Worm (Caenorhabditis elegans) whole organism, L4/young adult: ENCODE results near the gene mth-1.

Source experiments
- W03F9.2 ChIP-seq: fragments of 150-350 bp; optimal IDR thresholded peaks from 2 replicates; lab custom pipeline; 2014; ENCODE audit warnings: missing biosample characterization, missing genetic modification characterization
- dao-5 ChIP-seq: sonication (generic microtip); optimal IDR thresholded peaks from 2 replicates; lab custom pipeline; 2016; ENCODE audit warnings: missing genotype, missing genetic modification characterization, moderate library complexity, missing compliant biosample characterization
- him-1 ChIP-seq: sonication (generic microtip); optimal IDR thresholded peaks from 2 replicates; lab custom pipeline; 2016; ENCODE audit warnings: missing genotype, missing genetic modification reagents, missing genetic modification characterization, missing compliant biosample characterization

- no peak for TF ChIP-seq dao-5 (tag; lab: Kevin White, UChicago)
- TF ChIP-seq him-1 (tag; lab: Kevin White, UChicago) = no peak
- TF ChIP-seq W03F9.2 (tag; lab: Kevin White, UChicago) = no peak
These were observed 24.7 kb downstream of the mth-1 start, which contains the start of gene R03H10.7 for ce11 chrII:4178838-4179237.
